Worm (Caenorhabditis elegans): Measurements from ENCODE around the gene dsl-4.

Gene dsl-4

DNA sequence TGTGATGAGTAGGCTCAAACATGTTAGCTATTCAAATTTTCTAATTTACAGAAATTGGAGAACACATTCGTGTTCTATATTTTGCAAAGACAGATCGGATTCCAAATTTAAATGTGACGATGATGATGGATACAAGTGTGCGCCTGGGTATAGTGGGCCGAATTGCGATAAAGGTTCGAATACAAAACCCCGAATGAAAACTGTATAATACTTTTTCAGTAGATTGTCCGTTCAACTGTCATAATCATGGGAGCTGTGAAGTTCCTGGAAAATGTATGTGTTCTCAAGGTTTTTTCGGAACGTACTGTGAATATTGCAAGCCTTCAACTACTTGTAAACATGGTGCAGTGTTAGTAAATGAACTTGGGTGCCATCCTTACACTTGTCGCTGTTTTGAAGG is 801 bp downstream of the dsl-4 start:
- TF ChIP-seq efl-1 (optimal IDR thresholded peaks at IDR 0.05) (no peak), efl-1 (GFP tag; optimal IDR thresholded peaks at IDR 0.05 in 1 of 2) (peak in 1 of 2 experiments; percentile 70), lsy-2 (tag; optimal IDR thresholded peaks at IDR 0.05) (no peak)

DNA sequence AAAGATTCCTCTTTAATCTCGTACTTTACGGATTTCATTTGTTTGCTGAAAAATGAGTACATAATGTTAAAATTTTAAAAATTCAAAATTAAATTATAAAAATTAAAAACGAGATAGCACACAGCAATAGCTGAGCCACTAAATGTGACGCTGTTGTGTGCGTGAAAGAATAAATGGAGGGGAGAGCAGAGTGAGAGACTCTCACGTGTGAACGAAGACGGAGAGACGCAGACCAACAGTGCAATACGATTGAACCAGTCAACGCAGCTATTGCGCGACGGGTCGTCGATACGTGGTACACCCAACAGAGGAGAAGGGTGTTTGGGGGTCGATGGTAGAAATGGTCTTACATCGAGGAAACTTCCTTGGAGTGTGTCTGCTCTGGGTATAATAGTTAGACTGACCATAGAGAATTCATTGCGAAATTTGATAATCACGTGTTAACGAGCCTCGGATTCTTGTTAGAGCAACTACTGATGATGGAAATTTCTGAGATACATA is 8.5 kb downstream of the dsl-4 start, which contains the start of gene F16B12.4:
Gene F16B12.4, minus strand, starts transcription at position 51 of the 501 bp plus-strand sequence.
- no peak for TF ChIP-seq tbx-2 (tag; optimal IDR thresholded peaks at IDR 0.05)
- TF ChIP-seq alr-1 (tag; optimal IDR thresholded peaks at IDR 0.05; ENCODE audit: borderline replicate concordance) = no peak
- no peak for TF ChIP-seq lin-15B (tag; optimal IDR thresholded peaks at IDR 0.05)
- peak in 1 of 2 experiments; percentile 29 for TF ChIP-seq lin-35 (GFP tag; optimal IDR thresholded peaks at IDR 0.05)
- TF ChIP-seq pax-3 (tag; optimal IDR thresholded peaks at IDR 0.05) = no peak
- TF ChIP-seq ceh-90 (tag; optimal IDR thresholded peaks at IDR 0.05) = no peak
- TF ChIP-seq ceh-63 (GFP tag; optimal IDR thresholded peaks at IDR 0.05) = no peak
- TF ChIP-seq unc-62 (GFP tag; optimal IDR thresholded peaks at IDR 0.05) = no peak
- TF ChIP-seq irx-1 (tag; optimal IDR thresholded peaks at IDR 0.05) = no peak
- no peak for TF ChIP-seq lin-13 (GFP tag; optimal IDR thresholded peaks at IDR 0.05)
- TF ChIP-seq nhr-47 (tag; optimal IDR thresholded peaks at IDR 0.05) = peak; percentile 16
- TF ChIP-seq fkh-10 (GFP tag; optimal IDR thresholded peaks at IDR 0.05) = no peak
- TF ChIP-seq tlp-1 (tag; optimal IDR thresholded peaks at IDR 0.05) = no peak
- TF ChIP-seq snpc-4 (tag; optimal IDR thresholded peaks at IDR 0.05) = no peak
- TF ChIP-seq nhr-19 (GFP tag; conservative IDR thresholded peaks at IDR 0.05) = no peak
- no peak for TF ChIP-seq nhr-11 (tag; optimal IDR thresholded peaks at IDR 0.05)
- no peak for TF ChIP-seq aha-1 (tag; optimal IDR thresholded peaks at IDR 0.05)
- no peak for TF ChIP-seq efl-3 (GFP tag; optimal IDR thresholded peaks at IDR 0.05)
- no peak for TF ChIP-seq rnt-1 (tag; optimal IDR thresholded peaks at IDR 0.05)
- TF ChIP-seq pqm-1 (tag; optimal IDR thresholded peaks at IDR 0.05) = no peak
- TF ChIP-seq vab-15 (tag; optimal IDR thresholded peaks at IDR 0.05) = no peak
- no peak for TF ChIP-seq ceh-82 (tag; optimal IDR thresholded peaks at IDR 0.05)
- no peak for TF ChIP-seq nhr-77 (tag; optimal IDR thresholded peaks at IDR 0.05)
- TF ChIP-seq lir-3 (tag; optimal IDR thresholded peaks at IDR 0.05; ENCODE audit: poor library complexity) = no peak
- TF ChIP-seq sptf-1 (tag; optimal IDR thresholded peaks at IDR 0.05) = no peak
- TF ChIP-seq sox-4 (tag; optimal IDR thresholded peaks at IDR 0.05) = no peak
- TF ChIP-seq egl-13 (tag; optimal IDR thresholded peaks at IDR 0.05) = no peak
- no peak for TF ChIP-seq fkh-8 (tag; optimal IDR thresholded peaks at IDR 0.05)
- no peak for TF ChIP-seq mdl-1 (tag; optimal IDR thresholded peaks at IDR 0.05)
- no peak for TF ChIP-seq jun-1 (tag; optimal IDR thresholded peaks at IDR 0.05)
- no peak for TF ChIP-seq nhr-76 (tag; optimal IDR thresholded peaks at IDR 0.05)
- TF ChIP-seq mep-1 (tag; optimal IDR thresholded peaks at IDR 0.05) = peak; percentile 8
- peak in 1 of 2 experiments; percentile 7 for TF ChIP-seq efl-1 (optimal IDR thresholded peaks at IDR 0.05)
- TF ChIP-seq efl-1 (GFP tag; optimal IDR thresholded peaks at IDR 0.05 in 1 of 2) = peak in 1 of 2 experiments; percentile 3
- TF ChIP-seq xbp-1 (tag; optimal IDR thresholded peaks at IDR 0.05) = no peak
- no peak for TF ChIP-seq nhr-237 (tag; optimal IDR thresholded peaks at IDR 0.05)
- TF ChIP-seq fkh-4 (tag; optimal IDR thresholded peaks at IDR 0.05; ENCODE audit: borderline replicate concordance) = no peak
- TF ChIP-seq zip-4 (GFP tag; optimal IDR thresholded peaks at IDR 0.05) = no peak
- TF ChIP-seq fos-1 (tag; optimal IDR thresholded peaks at IDR 0.05) = no peak
- TF ChIP-seq ztf-11 (tag; optimal IDR thresholded peaks at IDR 0.05) = no peak
- no peak for TF ChIP-seq unc-98 (GFP tag; IDR thresholded peaks at IDR 0.05)
- peak; percentile 13 for TF ChIP-seq swsn-7 (tag; optimal IDR thresholded peaks at IDR 0.05)
- no peak for TF ChIP-seq ceh-88 (GFP tag; IDR thresholded peaks at IDR 0.05)
- TF ChIP-seq nhr-71 (tag; optimal IDR thresholded peaks at IDR 0.05) = peak; percentile 0
- TF ChIP-seq hlh-4 (tag; optimal IDR thresholded peaks at IDR 0.05) = no peak
- TF ChIP-seq nhr-12 (tag; optimal IDR thresholded peaks at IDR 0.05) = no peak
- no peak for TF ChIP-seq Y116A8C.19 (tag; optimal IDR thresholded peaks at IDR 0.05; ENCODE audit: borderline replicate concordance)
- no peak for TF ChIP-seq ceh-8 (GFP tag; optimal IDR thresholded peaks at IDR 0.05)
- no peak for TF ChIP-seq unc-86 (tag; optimal IDR thresholded peaks at IDR 0.05)
- TF ChIP-seq isw-1 (GFP tag; IDR thresholded peaks at IDR 0.05) = no peak
- TF ChIP-seq mef-2 (tag; optimal IDR thresholded peaks at IDR 0.05) = no peak
- TF ChIP-seq lsy-2 (tag; optimal IDR thresholded peaks at IDR 0.05) = no peak
